Worm (Caenorhabditis elegans): ENCODE measurements around the gene mdt-8.

The mdt-8 gene

ce11 chrII:11526954-11527353, 6.7 kb downstream of the mdt-8 start, which contains the start of gene age-1:
TSS of gene age-1 (minus strand) at chrII:11527054.
- TF ChIP-seq blmp-1 (tag; optimal IDR thresholded peaks at IDR 0.05), result no peak
- no peak for TF ChIP-seq sptf-1 (tag; optimal IDR thresholded peaks at IDR 0.05)
- TF ChIP-seq cnd-1 (tag; optimal IDR thresholded peaks at IDR 0.05), result no peak
- TF ChIP-seq nhr-28 (tag; optimal IDR thresholded peaks at IDR 0.05), result no peak
- TF ChIP-seq lin-13 (tag; optimal IDR thresholded peaks at IDR 0.05), result no peak
- no peak for TF ChIP-seq nhr-12 (tag; optimal IDR thresholded peaks at IDR 0.05)
- no peak for TF ChIP-seq nhr-237 (tag; optimal IDR thresholded peaks at IDR 0.05)
- TF ChIP-seq hlh-1 (tag; optimal IDR thresholded peaks at IDR 0.05), result no peak
- TF ChIP-seq ztf-11 (tag; optimal IDR thresholded peaks at IDR 0.05), result no peak
- no peak for TF ChIP-seq tbx-8 (GFP tag; optimal IDR thresholded peaks at IDR 0.05)
- TF ChIP-seq snpc-4 (tag; optimal IDR thresholded peaks at IDR 0.05), result no peak
- TF ChIP-seq unc-62 (GFP tag; optimal IDR thresholded peaks at IDR 0.05), result no peak
- TF ChIP-seq mab-5 (tag; optimal IDR thresholded peaks at IDR 0.05), result no peak

DNA sequence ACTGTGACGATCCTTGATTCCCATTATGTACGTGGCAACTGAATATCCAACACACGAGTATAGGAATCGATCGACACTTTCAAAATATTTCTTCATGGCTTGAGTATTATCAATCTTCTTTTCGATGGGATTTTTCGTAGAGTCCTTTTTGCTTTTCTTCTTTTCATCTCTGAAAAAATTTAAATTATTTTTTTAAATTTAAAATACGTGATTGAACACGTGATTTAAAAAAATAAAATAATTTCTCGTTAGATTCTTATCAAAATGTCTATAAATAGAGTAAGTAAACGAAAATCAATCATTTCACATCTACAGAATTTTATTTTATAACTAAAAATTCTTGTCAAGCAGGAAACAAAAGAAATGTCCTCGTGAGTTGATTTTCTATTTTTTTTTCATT, 12.3 kb downstream of the mdt-8 start, which contains the start of gene Y62F5A.10:
Gene Y62F5A.10 (plus strand): TSS at position 301 of the 400 bp plus-strand sequence.
- no peak for TF ChIP-seq ztf-11 (tag; optimal IDR thresholded peaks at IDR 0.05)

- TF ChIP-seq ceh-43 (GFP tag; optimal IDR thresholded peaks at IDR 0.05) (no peak), mab-5 (tag; optimal IDR thresholded peaks at IDR 0.05) (no peak), nhr-2 (tag; optimal IDR thresholded peaks at IDR 0.05) (no peak), blmp-1 (tag; optimal IDR thresholded peaks at IDR 0.05) (no peak), elt-3 (tag; optimal IDR thresholded peaks at IDR 0.05) (no peak), unc-39 (tag; optimal IDR thresholded peaks at IDR 0.05) (no peak), cnd-1 (tag; optimal IDR thresholded peaks at IDR 0.05) (no peak), ztf-11 (tag; optimal IDR thresholded peaks at IDR 0.05) (no peak), ham-2 (GFP tag; optimal IDR thresholded peaks at IDR 0.05) (no peak), lin-32 (GFP tag; optimal IDR thresholded peaks at IDR 0.05) (no peak), unc-120 (tag; optimal IDR thresholded peaks at IDR 0.05; ENCODE audit: poor library complexity, severe bottlenecking) (no peak), sptf-1 (tag; optimal IDR thresholded peaks at IDR 0.05) (no peak), tbx-8 (GFP tag; optimal IDR thresholded peaks at IDR 0.05) (no peak), sem-2 (GFP tag; optimal IDR thresholded peaks at IDR 0.05) (no peak), drap-1 (GFP tag; optimal IDR thresholded peaks at IDR 0.05) (no peak), nhr-12 (tag; optimal IDR thresholded peaks at IDR 0.05) (no peak), nhr-237 (tag; optimal IDR thresholded peaks at IDR 0.05) (no peak), ceh-83 (GFP tag; optimal IDR thresholded peaks at IDR 0.05) (no peak)
Measured at ce11 chrII:11518184-11518583, 15.4 kb downstream of the mdt-8 start, which contains the start of gene B0334.10. TSS of gene B0334.10 (plus strand) at chrII:11518484.

ce11 chrII:11514775-11515174, 18.8 kb downstream of the mdt-8 start, which contains the start of gene srh-44:
TSS of gene srh-44 (plus strand) at chrII:11515075.
- TF ChIP-seq elt-1 (tag; optimal IDR thresholded peaks at IDR 0.05; ENCODE audit: borderline replicate concordance, insufficient read depth) (no peak), snpc-4 (tag; optimal IDR thresholded peaks at IDR 0.05) (no peak), mab-5 (tag; optimal IDR thresholded peaks at IDR 0.05) (no peak), nhr-237 (tag; optimal IDR thresholded peaks at IDR 0.05) (no peak), flh-1 (GFP tag; optimal IDR thresholded peaks at IDR 0.05) (no peak), blmp-1 (tag; optimal IDR thresholded peaks at IDR 0.05) (no peak), unc-39 (tag; optimal IDR thresholded peaks at IDR 0.05) (no peak), ceh-39 (tag; optimal IDR thresholded peaks at IDR 0.05) (no peak), sem-2 (GFP tag; optimal IDR thresholded peaks at IDR 0.05) (no peak), unc-120 (tag; optimal IDR thresholded peaks at IDR 0.05; ENCODE audit: poor library complexity, severe bottlenecking) (no peak), ceh-83 (GFP tag; optimal IDR thresholded peaks at IDR 0.05) (no peak), hlh-1 (tag; optimal IDR thresholded peaks at IDR 0.05) (no peak)

ce11 chrII:11512921-11513320, 20.7 kb downstream of the mdt-8 start:
- TF ChIP-seq lin-32 (GFP tag; optimal IDR thresholded peaks at IDR 0.05) (no peak), ceh-39 (tag; optimal IDR thresholded peaks at IDR 0.05) (no peak)

- TF ChIP-seq hlh-1 (tag; optimal IDR thresholded peaks at IDR 0.05) (no peak), unc-39 (tag; optimal IDR thresholded peaks at IDR 0.05) (no peak), cnd-1 (tag; optimal IDR thresholded peaks at IDR 0.05) (no peak), nhr-28 (tag; optimal IDR thresholded peaks at IDR 0.05) (no peak), ztf-11 (tag; optimal IDR thresholded peaks at IDR 0.05) (no peak), sptf-1 (tag; optimal IDR thresholded peaks at IDR 0.05) (no peak), unc-62 (GFP tag; optimal IDR thresholded peaks at IDR 0.05) (no peak), pha-4 (tag; optimal IDR thresholded peaks at IDR 0.05) (no peak), snpc-4 (tag; optimal IDR thresholded peaks at IDR 0.05) (no peak), mab-5 (tag; optimal IDR thresholded peaks at IDR 0.05) (no peak)
Measured at ce11 chrII:11510373-11510772, 23.2 kb downstream of the mdt-8 start, which contains the start of gene npr-41. TSS of gene npr-41 (plus strand) at chrII:11510673.
